Fruit fly (Drosophila melanogaster) whole organism, embryonic: Measurements from ENCODE around the gene eca.

Experiments
- ATbp ChIP-seq: fragments of 200-800 bp; sonication (Bioruptor generic); optimal IDR thresholded peaks from 2 replicates; lab custom pipeline; 2017; ENCODE audit warnings: missing biosample characterization, mild to moderate bottlenecking, missing genetic modification characterization, missing genetic modification reagents
- CG10431 ChIP-seq: fragments of 200-800 bp; sonication (Bioruptor generic); optimal IDR thresholded peaks from 3 replicates; lab custom pipeline; 2018; ENCODE audit warnings: missing biosample characterization, mild to moderate bottlenecking, missing genetic modification characterization
- CG12104 ChIP-seq: fragments of 200-800 bp; sonication (Bioruptor generic); optimal IDR thresholded peaks from 3 replicates; lab custom pipeline; 2016; ENCODE audit warnings: missing biosample characterization, missing genetic modification characterization
- CG1529 ChIP-seq: fragments of 200-800 bp; sonication (Bioruptor generic); optimal IDR thresholded peaks from 3 replicates; lab custom pipeline; 2018; ENCODE audit warnings: missing biosample characterization, missing genetic modification characterization
- CG1603 ChIP-seq: fragments of 200-800 bp; sonication (Bioruptor generic); optimal IDR thresholded peaks from 2 replicates; lab custom pipeline; 2019; ENCODE audit warnings: missing biosample characterization, mild to moderate bottlenecking, missing genetic modification characterization, moderate library complexity
- CG1792 ChIP-seq: fragments of 200-800 bp; sonication (Bioruptor generic); optimal IDR thresholded peaks from 2 replicates; lab custom pipeline; 2016; ENCODE audit warnings: missing biosample characterization, missing genetic modification characterization
- CG18262 ChIP-seq: fragments of 200-800 bp; optimal IDR thresholded peaks from 3 replicates; lab custom pipeline; 2019; ENCODE audit warnings: missing biosample characterization, mild to moderate bottlenecking, missing genetic modification characterization, moderate library complexity
- CG31388 ChIP-seq: fragments of 200-800 bp; sonication (Bioruptor generic); optimal IDR thresholded peaks from 2 replicates; lab custom pipeline; 2016; ENCODE audit warnings: missing biosample characterization, missing genetic modification characterization
- CG3163 ChIP-seq: fragments of 200-800 bp; sonication (Bioruptor generic); optimal IDR thresholded peaks from 3 replicates; lab custom pipeline; 2016; ENCODE audit warnings: missing biosample characterization, missing genetic modification characterization
- CG33213 ChIP-seq: fragments of 200-800 bp; sonication (Bioruptor generic); optimal IDR thresholded peaks from 3 replicates; lab custom pipeline; 2016; ENCODE audit warnings: missing biosample characterization, missing genetic modification characterization
- CG34376 ChIP-seq: fragments of 200-800 bp; sonication (Bioruptor generic); optimal IDR thresholded peaks from 2 replicates; lab custom pipeline; 2018; ENCODE audit warnings: missing biosample characterization, mild to moderate bottlenecking, missing genetic modification characterization
- CG34422 ChIP-seq: fragments of 200-800 bp; sonication (Bioruptor generic); IDR thresholded peaks from 3 replicates; pipeline ENCODE4 v1.3.6; 2022; ENCODE audit warnings: missing biosample characterization, missing genetic modification characterization
- CG4424 ChIP-seq: fragments of 200-800 bp; sonication (Bioruptor generic); optimal IDR thresholded peaks from 3 replicates; lab custom pipeline; 2016; ENCODE audit warnings: missing biosample characterization, missing genetic modification characterization
- CG5245 ChIP-seq: fragments of 200-800 bp; sonication (Bioruptor generic); optimal IDR thresholded peaks from 3 replicates; lab custom pipeline; 2016; ENCODE audit warnings: missing biosample characterization, missing genetic modification characterization
- CG6689 ChIP-seq: fragments of 200-800 bp; sonication (Bioruptor generic); IDR thresholded peaks from 2 replicates; pipeline ENCODE4 v1.3.6; 2022; ENCODE audit warnings: missing biosample characterization, missing genetic modification characterization
- CG7271 ChIP-seq: fragments of 200-800 bp; sonication (Bioruptor generic); optimal IDR thresholded peaks from 2 replicates; lab custom pipeline; 2018; ENCODE audit warnings: missing biosample characterization, mild to moderate bottlenecking, missing genetic modification characterization, moderate library complexity
- CG7786 ChIP-seq: fragments of 200-800 bp; sonication (Bioruptor generic); optimal IDR thresholded peaks from 2 replicates; lab custom pipeline; 2016; ENCODE audit warnings: missing biosample characterization, missing genetic modification characterization
- CG7963 ChIP-seq: fragments of 200-800 bp; sonication (Bioruptor generic); IDR thresholded peaks from 3 replicates; pipeline ENCODE4 v1.3.6; 2022; ENCODE audit warnings: missing biosample characterization, missing genetic modification characterization; ENCODE audit not compliant: partially characterized antibody
- CG8359 ChIP-seq: fragments of 200-800 bp; sonication (Bioruptor generic); optimal IDR thresholded peaks from 2 replicates; lab custom pipeline; 2017; ENCODE audit warnings: missing biosample characterization, mild to moderate bottlenecking, missing genetic modification characterization, borderline replicate concordance
- CG9437 ChIP-seq: fragments of 200-800 bp; sonication (Bioruptor generic); optimal IDR thresholded peaks from 2 replicates; lab custom pipeline; 2018; ENCODE audit warnings: missing biosample characterization, mild to moderate bottlenecking, missing genetic modification characterization
- CG9609 ChIP-seq: fragments of 200-800 bp; sonication (Bioruptor generic); optimal IDR thresholded peaks from 3 replicates; lab custom pipeline; 2016; ENCODE audit warnings: missing biosample characterization, missing genetic modification characterization
- Dp ChIP-seq: fragments of 200-800 bp; sonication (Bioruptor generic); optimal IDR thresholded peaks from 2 replicates; lab custom pipeline; 2018; ENCODE audit warnings: missing biosample characterization, mild to moderate bottlenecking, missing genetic modification characterization, moderate library complexity
- Fer1 ChIP-seq: fragments of 200-800 bp; sonication (Bioruptor generic); optimal IDR thresholded peaks from 2 replicates; lab custom pipeline; 2017; ENCODE audit warnings: missing biosample characterization, mild to moderate bottlenecking, missing genetic modification characterization
- GATAe ChIP-seq: fragments of 200-800 bp; sonication (Bioruptor generic); conservative IDR thresholded peaks from 2 replicates; pipeline ENCODE4 v1.3.6; 2022; ENCODE audit warnings: missing biosample characterization, missing genetic modification characterization
- Hr3 ChIP-seq: fragments of 200-800 bp; sonication (Bioruptor generic); optimal IDR thresholded peaks from 3 replicates; lab custom pipeline; 2016; ENCODE audit warnings: missing biosample characterization, missing genetic modification characterization
- Hr51 ChIP-seq, 2 experiments: fragments of 200-800 bp; sonication (Bioruptor generic); optimal IDR thresholded peaks; 2 replicates in 1 of 2; 3 replicates in 1 of 2; lab custom pipeline; 2016 to 2018; ENCODE audit warnings: missing biosample characterization in 2 of 2, missing genetic modification characterization in 2 of 2, mild to moderate bottlenecking in 1 of 2, moderate library complexity in 1 of 2
- Lhr ChIP-seq: fragments of 200-800 bp; sonication (Bioruptor generic); optimal IDR thresholded peaks from 3 replicates; lab custom pipeline; 2017; ENCODE audit warnings: mild to moderate bottlenecking, missing biosample characterization, missing genetic modification reagents, missing genetic modification characterization
- Nf-YC ChIP-seq: fragments of 200-800 bp; optimal IDR thresholded peaks from 3 replicates; lab custom pipeline; 2019; ENCODE audit warnings: missing biosample characterization, mild to moderate bottlenecking, missing genetic modification characterization, moderate library complexity
- Opbp ChIP-seq: fragments of 200-800 bp; sonication (Bioruptor generic); IDR thresholded peaks from 3 replicates; pipeline ENCODE4 v1.3.6; 2022; ENCODE audit warnings: missing biosample characterization, missing genetic modification characterization; ENCODE audit not compliant: partially characterized antibody
- PHDP ChIP-seq: fragments of 200-800 bp; sonication (Bioruptor generic); optimal IDR thresholded peaks from 3 replicates; lab custom pipeline; 2018; ENCODE audit warnings: missing biosample characterization, mild to moderate bottlenecking, missing genetic modification characterization, moderate library complexity
- Pdp1 ChIP-seq, 2 experiments: fragments of 200-800 bp; sonication (Bioruptor generic); optimal IDR thresholded peaks; 3 replicates each; lab custom pipeline; 2016; ENCODE audit warnings: missing biosample characterization in 2 of 2, missing genetic modification characterization in 2 of 2, mild to moderate bottlenecking in 1 of 2, moderate library complexity in 1 of 2
- bbx ChIP-seq: fragments of 200-800 bp; sonication (Bioruptor generic); IDR thresholded peaks from 2 replicates; pipeline ENCODE4 v1.3.6; 2022; ENCODE audit warnings: missing biosample characterization, missing genetic modification characterization; ENCODE audit not compliant: partially characterized antibody
- bigmax ChIP-seq: fragments of 200-800 bp; sonication (Bioruptor generic); optimal IDR thresholded peaks from 2 replicates; lab custom pipeline; 2018; ENCODE audit warnings: missing biosample characterization, mild to moderate bottlenecking, missing genetic modification characterization
- bowl ChIP-seq: fragments of 200-800 bp; sonication (Bioruptor generic); IDR thresholded peaks from 2 replicates; pipeline ENCODE4 v1.3.6; 2022; ENCODE audit warnings: missing biosample characterization, missing genetic modification characterization
- caup ChIP-seq: fragments of 200-800 bp; sonication (Bioruptor generic); optimal IDR thresholded peaks from 3 replicates; lab custom pipeline; 2017; ENCODE audit warnings: missing biosample characterization, mild to moderate bottlenecking, missing genetic modification characterization, moderate library complexity; ENCODE audit not compliant: severe bottlenecking
- crp ChIP-seq, 2 experiments: fragments of 200-800 bp; sonication (Bioruptor generic); optimal IDR thresholded peaks; 2 replicates in 1 of 2; 3 replicates in 1 of 2; lab custom pipeline; 2017; ENCODE audit warnings: missing biosample characterization in 2 of 2, missing genetic modification characterization in 2 of 2, mild to moderate bottlenecking in 1 of 2, moderate library complexity in 1 of 2
- ems ChIP-seq: fragments of 200-800 bp; sonication (Bioruptor generic); optimal IDR thresholded peaks from 3 replicates; lab custom pipeline; 2016; ENCODE audit warnings: missing biosample characterization, missing genetic modification characterization
- ind ChIP-seq: fragments of 200-800 bp; sonication (Bioruptor generic); optimal IDR thresholded peaks from 3 replicates; lab custom pipeline; 2016; ENCODE audit warnings: missing biosample characterization, missing genetic modification characterization
- kni ChIP-seq: fragments of 200-800 bp; sonication (Bioruptor generic); optimal IDR thresholded peaks from 3 replicates; lab custom pipeline; 2017; ENCODE audit warnings: mild to moderate bottlenecking, missing biosample characterization, missing genetic modification reagents, missing genetic modification characterization
- lbe ChIP-seq: fragments of 200-800 bp; sonication (Bioruptor generic); optimal IDR thresholded peaks from 2 replicates; lab custom pipeline; 2016; ENCODE audit warnings: missing biosample characterization, mild to moderate bottlenecking, missing genetic modification characterization
- lmd ChIP-seq: fragments of 200-800 bp; sonication (Bioruptor generic); IDR thresholded peaks from 2 replicates; pipeline ENCODE4 v1.3.6; 2022; ENCODE audit warnings: missing biosample characterization, missing genetic modification characterization
- nau ChIP-seq: fragments of 200-800 bp; sonication (Bioruptor generic); optimal IDR thresholded peaks from 3 replicates; lab custom pipeline; 2017; ENCODE audit warnings: missing biosample characterization, mild to moderate bottlenecking, missing genetic modification characterization, missing genetic modification reagents
- pfk ChIP-seq: fragments of 200-800 bp; sonication (Bioruptor generic); optimal IDR thresholded peaks from 2 replicates; lab custom pipeline; 2018; ENCODE audit warnings: missing biosample characterization, mild to moderate bottlenecking, missing genetic modification characterization, moderate library complexity
- sd ChIP-seq: fragments of 200-800 bp; sonication (Bioruptor generic); optimal IDR thresholded peaks from 3 replicates; lab custom pipeline; 2018; ENCODE audit warnings: missing biosample characterization, mild to moderate bottlenecking, missing genetic modification characterization, moderate library complexity
- slp2 ChIP-seq: fragments of 200-800 bp; sonication (Bioruptor generic); optimal IDR thresholded peaks from 2 replicates; lab custom pipeline; 2016; ENCODE audit warnings: missing biosample characterization, missing genetic modification characterization
- sna ChIP-seq: fragments of 200-800 bp; sonication (Bioruptor generic); IDR thresholded peaks from 2 replicates; pipeline ENCODE4 v1.3.6; 2022; ENCODE audit warnings: missing biosample characterization, missing genetic modification characterization; ENCODE audit not compliant: partially characterized antibody
- sqz ChIP-seq: fragments of 200-800 bp; sonication (Bioruptor generic); optimal IDR thresholded peaks from 3 replicates; lab custom pipeline; 2018; ENCODE audit warnings: missing biosample characterization, mild to moderate bottlenecking, missing genetic modification characterization
- wek ChIP-seq: fragments of 200-800 bp; sonication (Bioruptor generic); optimal IDR thresholded peaks from 3 replicates; lab custom pipeline; 2018; ENCODE audit warnings: missing biosample characterization, mild to moderate bottlenecking, missing genetic modification characterization, moderate library complexity
- zfh1 ChIP-seq: fragments of 200-800 bp; sonication (Bioruptor generic); IDR thresholded peaks from 3 replicates; pipeline ENCODE4 v1.3.6; 2022; ENCODE audit warnings: missing biosample characterization, missing genetic modification characterization

Gene eca

DNA sequence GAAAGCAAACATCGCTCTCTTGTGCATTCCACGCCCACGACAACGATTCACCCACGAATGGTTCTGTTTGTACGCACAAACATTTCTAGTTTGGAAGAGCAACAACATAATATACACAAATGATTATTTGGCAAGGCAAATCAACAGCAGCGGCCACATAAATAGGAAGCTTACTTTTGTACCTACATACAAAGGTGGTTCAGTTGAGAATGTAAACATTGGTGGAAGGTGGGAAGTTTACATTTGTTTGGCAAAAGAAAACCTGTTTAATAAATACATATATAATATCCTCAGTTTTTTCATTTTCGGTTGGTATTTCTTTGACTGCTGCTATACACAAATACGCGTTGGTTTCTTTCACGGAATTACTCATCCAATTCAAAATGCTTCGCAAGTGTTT is 17.3 kb upstream of the eca start (continued):
- TF ChIP-seq nau (GFP tag; lab: Kevin White, UChicago) (peak; percentile 90), Fer1 (GFP tag; lab: Kevin White, UChicago) (peak; percentile 91), lbe (GFP tag; lab: Kevin White, UChicago) (peak; percentile 58), CG18262 (tag; lab: Kevin White, UChicago) (peak; percentile 89), CG34376 (GFP tag; lab: Kevin White, UChicago) (peak; percentile 65), CG1529 (GFP tag; lab: Kevin White, UChicago) (peak; percentile 85), PHDP (tag; lab: Kevin White, UChicago) (peak; percentile 95), CG4424 (peak; percentile 88), ind (peak; percentile 92), Hr3 (GFP tag; lab: Kevin White, UChicago) (peak; percentile 82), CG6689 (GFP tag; lab: Robert Waterston, UW) (no peak), CG7786 (peak; percentile 61), bigmax (GFP tag; lab: Kevin White, UChicago) (peak; percentile 57), CG10431 (GFP tag; lab: Kevin White, UChicago) (peak; percentile 27), Dp (GFP tag; lab: Kevin White, UChicago) (no peak), pfk (GFP tag; lab: Kevin White, UChicago) (no peak), bowl (GFP tag; lab: Robert Waterston, UW) (no peak), CG5245 (GFP tag; lab: Kevin White, UChicago) (peak; percentile 84), ATbp (GFP tag; lab: Kevin White, UChicago) (peak; percentile 89), Lhr (GFP tag; lab: Kevin White, UChicago) (peak; percentile 57), wek (peak; percentile 80), ems (GFP tag; lab: Kevin White, UChicago) (peak; percentile 85), CG8359 (GFP tag; lab: Kevin White, UChicago) (peak; percentile 62), CG9437 (GFP tag; lab: Kevin White, UChicago) (peak; percentile 78), zfh1 (no peak), CG31388 (peak; percentile 59), bbx (GFP tag; lab: Robert Waterston, UW) (no peak), CG34422 (GFP tag; lab: Robert Waterston, UW) (no peak), slp2 (GFP tag; lab: Kevin White, UChicago) (peak; percentile 69), CG9609 (GFP tag; lab: Kevin White, UChicago) (peak; percentile 61), lmd (GFP tag; lab: Robert Waterston, UW) (no peak), CG33213 (GFP tag; lab: Kevin White, UChicago) (peak; percentile 82), kni (peak; percentile 12), sqz (peak; percentile 89), CG3163 (peak; percentile 31), CG7963 (no peak), sd (tag; lab: Kevin White, UChicago) (peak; percentile 94), Opbp (no peak), caup (GFP tag; lab: Kevin White, UChicago) (peak; percentile 87), CG1603 (tag; lab: Kevin White, UChicago) (peak; percentile 89), CG7271 (peak; percentile 87), GATAe (no peak), crp (GFP tag; optimal IDR thresholded peaks at IDR 0.05; lab: Kevin White, UChicago) (peak in 1 of 2 experiments; percentile 42), Nf-YC (peak; percentile 27), sna (GFP tag; lab: Robert Waterston, UW) (no peak), CG1792 (GFP tag; lab: Kevin White, UChicago) (peak; percentile 71), Pdp1 (GFP tag; optimal IDR thresholded peaks at IDR 0.05; lab: Kevin White, UChicago) (peak; percentile 83 to 84), CG12104 (GFP tag; lab: Kevin White, UChicago) (peak; percentile 79), Hr51 (GFP tag; optimal IDR thresholded peaks at IDR 0.05; lab: Kevin White, UChicago) (peak; percentile 71 to 93)
